Fruit fly (Drosophila melanogaster) whole organism, larva: ENCODE measurements around the gene scpr-A.

Source experiments
- noc ChIP-seq: fragments of 200-800 bp; sonication (Bioruptor generic); optimal IDR thresholded peaks from 3 replicates; lab custom pipeline; 2019; ENCODE audit warnings: missing biosample characterization, mild to moderate bottlenecking, missing genetic modification characterization, moderate library complexity

scpr-A gene

DNA sequence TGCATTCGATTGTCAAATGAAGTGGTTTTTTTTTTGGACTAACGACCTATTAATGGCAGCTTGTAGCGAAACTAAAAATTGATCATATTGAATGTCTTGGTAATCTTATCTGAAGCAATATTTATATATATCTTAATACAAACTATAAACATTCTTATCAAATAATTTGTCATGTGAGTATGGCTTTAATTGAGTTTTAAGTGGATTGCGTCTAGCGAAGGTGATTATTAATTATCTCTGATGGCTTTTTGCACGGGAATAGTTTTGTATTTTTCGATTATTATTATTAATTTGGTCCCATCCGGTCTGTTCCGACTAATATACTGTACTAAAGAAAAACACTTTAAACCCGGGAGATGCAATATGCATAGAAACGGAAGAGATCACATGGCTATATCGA, 5.9 kb downstream of the scpr-A start:
- TF ChIP-seq noc (tag; lab: Kevin White, UChicago): no peak

DNA sequence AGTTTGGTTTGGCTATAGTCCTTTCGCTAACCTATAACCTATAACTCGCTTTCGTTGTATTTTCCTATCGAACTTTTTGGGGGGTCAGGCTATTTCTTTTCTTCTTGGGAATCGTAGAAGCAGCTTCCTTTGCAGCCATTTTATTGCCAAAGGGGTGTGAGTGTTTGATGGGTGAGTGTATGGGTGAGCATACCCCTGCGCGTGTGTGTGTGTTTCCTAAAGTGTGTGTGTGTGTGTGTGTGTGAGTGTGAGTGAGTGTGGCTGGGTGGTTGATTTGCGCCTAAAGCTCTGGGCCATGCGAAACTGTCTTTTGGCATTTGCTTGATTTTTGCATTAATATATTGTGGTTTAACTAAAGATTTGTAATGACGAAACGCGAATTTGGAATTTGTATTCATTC, 12.8 kb downstream of the scpr-A start:
- TF ChIP-seq noc (tag; lab: Kevin White, UChicago): no peak

DNA sequence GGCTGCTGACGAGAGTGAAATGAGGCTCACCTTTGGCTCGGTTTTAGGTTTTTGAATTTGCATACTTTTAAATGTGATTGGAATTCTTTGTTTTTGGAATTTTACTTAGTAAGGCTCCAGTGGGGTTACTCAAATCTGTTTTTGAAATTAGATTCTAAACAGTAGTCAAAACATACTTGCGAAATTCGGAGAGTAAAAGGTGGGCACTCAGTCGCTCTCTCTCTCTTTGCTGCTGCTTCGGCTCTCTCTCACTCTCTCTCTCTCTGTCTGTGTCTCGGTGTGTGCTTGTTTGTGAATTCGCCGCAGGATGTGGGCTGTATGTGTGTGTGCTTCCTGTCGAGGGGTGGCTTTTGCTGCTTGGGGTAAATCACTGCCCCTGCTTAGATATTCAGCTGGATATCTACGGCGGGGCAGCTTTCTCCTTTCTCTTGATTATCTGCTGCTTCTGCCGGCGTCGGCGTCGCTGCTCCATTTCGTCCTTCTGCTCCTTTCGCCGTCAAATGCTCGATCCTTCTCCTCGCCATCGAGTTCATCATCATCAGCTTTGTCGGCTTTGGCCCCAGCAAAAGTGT, 13.5 kb downstream of the scpr-A start:
- no peak for TF ChIP-seq noc (tag; lab: Kevin White, UChicago)

DNA sequence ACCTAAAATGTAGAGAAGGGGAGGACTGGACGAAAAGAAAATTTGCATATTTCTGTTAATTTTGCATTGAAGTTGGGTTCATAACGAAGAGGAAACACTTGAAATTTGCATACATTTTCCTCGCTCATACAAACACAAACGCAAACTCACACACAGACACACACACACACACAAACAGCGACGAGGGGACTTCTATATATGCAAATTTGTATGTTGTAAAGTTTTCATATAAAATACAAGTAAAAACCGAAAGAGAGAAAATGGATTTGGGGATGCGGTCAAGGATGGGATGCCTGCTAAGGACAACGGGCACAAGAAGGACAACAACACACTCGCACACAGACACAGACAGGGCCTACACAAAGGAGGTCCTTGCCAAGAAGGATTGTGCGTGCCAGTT, 16.6 kb downstream of the scpr-A start:
- no peak for TF ChIP-seq noc (tag; lab: Kevin White, UChicago)

DNA sequence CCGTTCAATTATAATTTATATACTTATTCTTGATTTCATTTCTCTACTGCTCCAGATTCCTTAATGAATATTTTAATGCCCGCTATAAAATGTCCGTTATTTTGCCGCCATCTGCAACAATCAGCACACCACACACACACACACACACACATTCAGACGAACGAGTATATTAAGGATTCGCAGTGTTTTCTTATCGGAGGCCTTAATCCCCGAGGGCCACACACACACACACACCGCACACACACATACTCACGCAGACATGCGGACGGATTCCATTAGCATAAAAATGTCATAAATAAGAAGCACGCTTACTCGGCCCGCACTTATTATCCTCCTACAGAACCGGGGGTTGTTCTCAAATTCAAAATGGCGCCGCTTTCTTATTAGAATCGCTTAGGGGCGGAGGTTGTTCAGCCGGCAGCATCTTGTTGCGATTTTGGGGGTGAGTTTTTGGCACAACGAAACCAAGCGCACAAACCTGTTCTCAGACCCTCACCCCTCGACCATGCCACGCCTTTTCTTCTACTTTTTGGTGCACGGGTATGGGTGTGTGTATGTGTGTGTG, 20.1 kb downstream of the scpr-A start:
- no peak for TF ChIP-seq noc (tag; lab: Kevin White, UChicago)

DNA sequence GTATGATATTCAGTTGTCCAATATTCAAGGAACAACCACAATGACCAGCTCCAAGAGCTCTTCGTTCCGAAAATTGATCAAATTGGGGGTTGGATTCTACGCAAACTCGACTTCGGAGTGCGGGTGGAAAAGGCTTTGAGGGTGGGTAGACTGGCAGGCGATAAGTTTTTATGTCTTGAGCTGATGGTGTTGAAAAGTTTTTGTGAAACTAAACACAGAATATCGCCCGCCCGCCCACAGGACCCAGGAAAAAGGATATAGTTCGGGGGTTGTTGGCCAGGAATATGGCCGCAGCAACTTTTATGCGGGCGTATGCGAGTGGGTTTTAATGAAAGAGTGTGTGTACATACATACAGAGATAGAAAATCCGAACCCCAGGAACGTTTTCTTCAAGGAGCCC, 22.6 kb downstream of the scpr-A start:
- TF ChIP-seq noc (tag; lab: Kevin White, UChicago): no peak

DNA sequence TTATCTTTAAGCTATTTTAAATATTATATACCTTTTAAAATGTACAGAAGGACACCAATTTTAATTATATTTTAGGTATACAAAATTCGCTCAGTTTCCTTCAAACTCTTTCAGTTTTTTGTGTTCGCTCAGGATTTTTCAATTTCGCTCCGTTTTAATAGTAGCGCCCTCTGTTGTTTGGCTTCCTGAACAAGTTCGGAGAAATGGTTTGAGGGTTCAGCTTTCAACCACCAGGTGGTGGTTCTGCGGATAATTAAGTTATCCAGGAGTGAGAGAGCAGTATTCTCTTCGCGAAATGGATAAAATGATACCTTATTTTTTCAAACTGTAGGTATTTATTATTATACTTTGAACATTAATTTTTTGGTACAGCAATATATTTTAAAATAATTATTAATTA, 28.0 kb downstream of the scpr-A start:
- TF ChIP-seq noc (tag; lab: Kevin White, UChicago): no peak

DNA sequence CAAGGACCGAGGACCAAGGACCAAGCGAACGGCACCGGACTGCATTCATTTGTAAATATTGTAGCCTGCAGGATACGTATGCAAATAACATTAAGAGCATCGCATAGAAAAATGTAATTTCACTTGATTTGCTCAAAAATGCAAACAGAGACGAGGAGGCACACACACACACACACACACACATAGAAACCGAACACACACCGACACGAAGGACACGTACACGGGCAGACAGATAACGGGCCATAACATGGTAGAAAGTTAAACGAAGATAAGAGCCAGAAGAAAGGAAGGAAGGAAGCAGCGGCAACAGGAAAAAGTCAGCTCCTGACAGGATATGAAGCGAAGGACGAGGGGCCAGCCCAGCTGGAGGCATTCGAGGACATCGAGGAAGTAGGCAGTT, 29.6 kb downstream of the scpr-A start:
- no peak for TF ChIP-seq noc (tag; lab: Kevin White, UChicago)

DNA sequence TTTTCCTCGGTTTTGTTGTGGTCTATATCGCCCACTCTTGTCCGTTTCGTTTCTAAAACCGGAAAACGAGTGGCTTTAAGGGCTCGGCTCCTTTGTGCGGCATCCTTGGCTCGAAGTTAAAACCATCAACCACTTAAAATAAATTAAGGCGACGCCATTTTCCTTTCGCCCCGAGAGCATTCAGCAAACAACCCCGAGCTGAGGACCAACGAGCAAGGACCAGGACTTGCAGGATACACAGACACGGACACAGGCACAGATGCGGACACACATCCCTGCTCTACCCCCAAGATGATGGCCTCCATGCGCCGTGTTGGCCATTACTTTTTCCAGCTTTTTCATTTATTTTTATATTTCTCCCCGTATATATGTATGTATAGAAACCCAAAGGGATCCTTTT, 31.7 kb downstream of the scpr-A start:
- TF ChIP-seq noc (tag; lab: Kevin White, UChicago): no peak

DNA sequence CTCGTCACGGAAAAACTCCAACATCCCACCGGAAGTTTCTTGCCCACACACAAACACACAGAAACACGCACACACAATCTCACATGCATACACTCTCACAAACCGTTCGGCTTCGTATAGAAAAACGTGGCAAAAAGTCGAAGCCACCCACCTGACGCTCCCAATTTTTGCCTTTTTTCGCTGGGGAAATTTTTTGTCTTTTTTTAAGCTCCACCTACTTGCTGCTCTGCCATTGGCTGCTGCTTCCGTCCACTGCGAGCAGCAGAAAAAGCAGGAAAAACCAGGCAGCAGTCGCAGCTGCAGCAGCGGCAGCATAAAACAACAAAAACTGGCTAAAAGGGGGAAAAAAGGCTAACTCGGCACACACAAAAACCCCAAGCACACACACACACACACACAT, 40.9 kb downstream of the scpr-A start:
- no peak for TF ChIP-seq noc (tag; lab: Kevin White, UChicago)

DNA sequence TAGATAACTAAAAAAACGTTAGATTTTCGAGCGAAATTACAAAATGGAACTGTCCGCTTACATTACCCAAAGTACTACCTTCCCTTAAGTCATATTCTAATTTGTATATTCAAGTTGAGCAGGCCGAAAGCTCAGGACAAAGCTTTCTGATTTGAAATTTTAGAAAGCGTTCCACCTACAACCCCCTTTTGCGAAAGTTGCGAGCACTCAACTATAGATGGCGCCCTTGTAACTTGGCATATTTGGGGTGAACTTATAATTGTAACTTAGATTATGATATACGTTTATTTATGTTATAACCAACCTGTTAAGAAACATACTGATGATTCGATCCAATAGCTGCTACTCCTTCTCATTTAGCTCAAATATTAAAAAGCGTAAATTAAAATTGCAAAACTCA, 46.0 kb downstream of the scpr-A start:
- TF ChIP-seq noc (tag; lab: Kevin White, UChicago): no peak
